Fruit fly (Drosophila melanogaster) whole organism, embryonic: ENCODE data around the gene Crg-1.

Source experiments
- Awh ChIP-seq: fragments of 200-800 bp; sonication (Bioruptor generic); IDR thresholded peaks from 2 replicates; pipeline ENCODE4, ENCODE4 v1.3.6; 2022; ENCODE audit warnings: missing biosample characterization, missing genetic modification characterization
- Bteb2 ChIP-seq: fragments of 200-800 bp; sonication (Bioruptor generic); optimal IDR thresholded peaks from 2 replicates; lab custom pipeline; 2016; ENCODE audit warnings: missing biosample characterization, missing genetic modification characterization
- CG10321 ChIP-seq: fragments of 200-800 bp; sonication (Bioruptor generic); IDR thresholded peaks from 2 replicates; pipeline ENCODE4 v1.3.6; 2022; ENCODE audit warnings: missing biosample characterization, missing genetic modification characterization
- CG10654 ChIP-seq: fragments of 200-800 bp; sonication (Bioruptor generic); optimal IDR thresholded peaks from 2 replicates; lab custom pipeline; 2016; ENCODE audit warnings: missing biosample characterization, missing genetic modification characterization
- CG11723 ChIP-seq: fragments of 200-800 bp; sonication (Bioruptor generic); optimal IDR thresholded peaks from 2 replicates; lab custom pipeline; 2017; ENCODE audit warnings: missing biosample characterization, mild to moderate bottlenecking, missing genetic modification characterization
- CG12104 ChIP-seq: fragments of 200-800 bp; sonication (Bioruptor generic); optimal IDR thresholded peaks from 3 replicates; lab custom pipeline; 2016; ENCODE audit warnings: missing biosample characterization, missing genetic modification characterization
- CG12219 ChIP-seq: fragments of 200-800 bp; sonication (Bioruptor generic); optimal IDR thresholded peaks from 3 replicates; lab custom pipeline; 2018; ENCODE audit warnings: missing biosample characterization, mild to moderate bottlenecking, missing genetic modification characterization
- CG1233 ChIP-seq: fragments of 200-800 bp; sonication (Bioruptor generic); optimal IDR thresholded peaks from 4 replicates; lab custom pipeline; 2018; ENCODE audit warnings: missing biosample characterization, mild to moderate bottlenecking, missing genetic modification characterization
- CG13123 ChIP-seq: fragments of 200-800 bp; sonication (Bioruptor generic); optimal IDR thresholded peaks from 2 replicates; lab custom pipeline; 2016; ENCODE audit warnings: missing biosample characterization, missing genetic modification characterization
- CG13894 ChIP-seq: fragments of 200-800 bp; sonication (Bioruptor generic); optimal IDR thresholded peaks from 3 replicates; lab custom pipeline; 2018; ENCODE audit warnings: missing biosample characterization, mild to moderate bottlenecking, missing genetic modification characterization, moderate library complexity
- CG14014 ChIP-seq: fragments of 200-800 bp; sonication (Bioruptor generic); IDR thresholded peaks from 2 replicates; pipeline ENCODE4 v1.3.6; 2022; ENCODE audit warnings: missing biosample characterization, missing genetic modification characterization
- CG15011 ChIP-seq: fragments of 200-800 bp; sonication (Bioruptor generic); optimal IDR thresholded peaks from 3 replicates; lab custom pipeline; 2018; ENCODE audit warnings: missing biosample characterization, mild to moderate bottlenecking, missing genetic modification characterization
- CG1602 ChIP-seq: fragments of 200-800 bp; sonication (Bioruptor generic); optimal IDR thresholded peaks from 3 replicates; lab custom pipeline; 2016; ENCODE audit warnings: missing biosample characterization, missing genetic modification characterization
- CG17328 ChIP-seq: fragments of 200-800 bp; sonication (Bioruptor generic); IDR thresholded peaks from 2 replicates; pipeline ENCODE4 v1.3.6; 2022; ENCODE audit warnings: missing biosample characterization, missing genetic modification characterization
- CG17361 ChIP-seq: fragments of 200-800 bp; sonication (Bioruptor generic); IDR thresholded peaks from 3 replicates; pipeline ENCODE4 v1.3.6; 2022; ENCODE audit warnings: missing biosample characterization, missing genetic modification characterization
- CG17612 ChIP-seq: fragments of 200-800 bp; sonication (Bioruptor generic); IDR thresholded peaks from 2 replicates; pipeline ENCODE4 v1.3.6; 2022; ENCODE audit warnings: missing biosample characterization, missing genetic modification characterization
- CG18764 ChIP-seq: fragments of 200-800 bp; sonication (Bioruptor generic); optimal IDR thresholded peaks from 3 replicates; lab custom pipeline; 2016; ENCODE audit warnings: missing biosample characterization, missing genetic modification characterization
- CG31365 ChIP-seq: fragments of 200-800 bp; sonication (Bioruptor generic); optimal IDR thresholded peaks from 2 replicates; lab custom pipeline; 2018; ENCODE audit warnings: missing biosample characterization, mild to moderate bottlenecking, missing genetic modification characterization
- CG4707 ChIP-seq: fragments of 200-800 bp; sonication (Bioruptor generic); optimal IDR thresholded peaks from 2 replicates; lab custom pipeline; 2018; ENCODE audit warnings: missing biosample characterization, mild to moderate bottlenecking, missing genetic modification characterization, moderate library complexity
- CG6254 ChIP-seq: fragments of 200-800 bp; sonication (Bioruptor generic); optimal IDR thresholded peaks from 3 replicates; lab custom pipeline; 2017; ENCODE audit warnings: mild to moderate bottlenecking, missing biosample characterization, missing genetic modification reagents, missing genetic modification characterization
- CG6791 ChIP-seq: fragments of 200-800 bp; sonication (Bioruptor generic); IDR thresholded peaks from 3 replicates; pipeline ENCODE4 v1.3.6; 2022; ENCODE audit warnings: missing biosample characterization, missing genetic modification characterization; ENCODE audit not compliant: partially characterized antibody
- CG6813 ChIP-seq: fragments of 200-800 bp; sonication (Bioruptor generic); optimal IDR thresholded peaks from 2 replicates; lab custom pipeline; 2017; ENCODE audit warnings: missing biosample characterization, missing genetic modification characterization, mild to moderate bottlenecking, moderate library complexity, missing genetic modification reagents
- CG6854 ChIP-seq: fragments of 200-800 bp; sonication (Bioruptor generic); optimal IDR thresholded peaks from 3 replicates; lab custom pipeline; 2017; ENCODE audit warnings: missing biosample characterization, mild to moderate bottlenecking, missing genetic modification characterization
- CG7839 ChIP-seq: fragments of 200-800 bp; sonication (Bioruptor generic); optimal IDR thresholded peaks from 3 replicates; lab custom pipeline; 2018; ENCODE audit warnings: missing biosample characterization, mild to moderate bottlenecking, missing genetic modification characterization, moderate library complexity
- CG7987 ChIP-seq: fragments of 200-800 bp; sonication (Bioruptor generic); optimal IDR thresholded peaks from 2 replicates; lab custom pipeline; 2018; ENCODE audit warnings: missing biosample characterization, mild to moderate bottlenecking, missing genetic modification characterization, moderate library complexity
- CG8388 ChIP-seq: fragments of 200-800 bp; sonication (Bioruptor generic); optimal IDR thresholded peaks from 2 replicates; lab custom pipeline; 2019; ENCODE audit warnings: missing biosample characterization, mild to moderate bottlenecking, missing genetic modification characterization, moderate library complexity
- CHES-1-like ChIP-seq: fragments of 200-800 bp; sonication (Bioruptor generic); optimal IDR thresholded peaks from 2 replicates; lab custom pipeline; 2016; ENCODE audit warnings: missing biosample characterization, missing genetic modification characterization
- Deaf1 ChIP-seq: fragments of 200-800 bp; optimal IDR thresholded peaks from 3 replicates; lab custom pipeline; 2019; ENCODE audit warnings: missing biosample characterization, mild to moderate bottlenecking, missing genetic modification characterization, moderate library complexity
- Fer1 ChIP-seq: fragments of 200-800 bp; sonication (Bioruptor generic); optimal IDR thresholded peaks from 2 replicates; lab custom pipeline; 2017; ENCODE audit warnings: missing biosample characterization, mild to moderate bottlenecking, missing genetic modification characterization
- HHEX ChIP-seq: fragments of 200-800 bp; sonication (Bioruptor generic); optimal IDR thresholded peaks from 3 replicates; lab custom pipeline; 2017; ENCODE audit warnings: missing biosample characterization, mild to moderate bottlenecking, missing genetic modification characterization, missing genetic modification reagents
- MBD-R2 ChIP-seq: fragments of 200-800 bp; sonication (Bioruptor generic); IDR thresholded peaks from 2 replicates; pipeline ENCODE4 v1.3.6; 2022; ENCODE audit warnings: missing biosample characterization, missing genetic modification characterization
- Neu2 ChIP-seq: fragments of 200-800 bp; sonication (Bioruptor generic); optimal IDR thresholded peaks from 3 replicates; lab custom pipeline; 2016; ENCODE audit warnings: missing biosample characterization, missing genetic modification characterization, borderline replicate concordance
- NfI ChIP-seq: fragments of 200-800 bp; sonication (Bioruptor generic); optimal IDR thresholded peaks from 3 replicates; lab custom pipeline; 2018; ENCODE audit warnings: missing biosample characterization, mild to moderate bottlenecking, missing genetic modification characterization, moderate library complexity
- Six4 ChIP-seq: fragments of 200-800 bp; sonication (Bioruptor generic); optimal IDR thresholded peaks from 2 replicates; lab custom pipeline; 2016; ENCODE audit warnings: missing biosample characterization, missing genetic modification characterization
- ab ChIP-seq: fragments of 200-800 bp; sonication (Bioruptor generic); optimal IDR thresholded peaks from 2 replicates; lab custom pipeline; 2016; ENCODE audit warnings: missing biosample characterization, missing genetic modification characterization
- crp ChIP-seq, 2 experiments: fragments of 200-800 bp; sonication (Bioruptor generic); optimal IDR thresholded peaks; 2 replicates in 1 of 2; 3 replicates in 1 of 2; lab custom pipeline; 2017; ENCODE audit warnings: missing biosample characterization in 2 of 2, missing genetic modification characterization in 2 of 2, mild to moderate bottlenecking in 1 of 2, moderate library complexity in 1 of 2
- da ChIP-seq: fragments of 200-800 bp; sonication (Bioruptor generic); optimal IDR thresholded peaks from 2 replicates; lab custom pipeline; 2016; ENCODE audit warnings: missing biosample characterization, missing genetic modification characterization
- eyg ChIP-seq: fragments of 200-800 bp; sonication (Bioruptor generic); optimal IDR thresholded peaks from 3 replicates; lab custom pipeline; 2016; ENCODE audit warnings: missing biosample characterization, missing genetic modification characterization
- fd64A ChIP-seq: fragments of 200-800 bp; sonication (Bioruptor generic); optimal IDR thresholded peaks from 3 replicates; lab custom pipeline; 2018; ENCODE audit warnings: missing biosample characterization, mild to moderate bottlenecking, missing genetic modification characterization
- grn ChIP-seq: fragments of 200-800 bp; sonication (Bioruptor generic); optimal IDR thresholded peaks from 3 replicates; lab custom pipeline; 2017; ENCODE audit warnings: missing biosample characterization, missing genetic modification characterization
- her ChIP-seq: fragments of 200-800 bp; sonication (Bioruptor generic); optimal IDR thresholded peaks from 2 replicates; lab custom pipeline; 2016; ENCODE audit warnings: missing biosample characterization, missing genetic modification characterization
- hkb ChIP-seq, 2 experiments: fragments of 200-800 bp in 1 of 2; fragments of >200 bp in 1 of 2; sonication (Bioruptor generic) in 1 of 2; IDR thresholded peaks in 1 of 2; optimal IDR thresholded peaks in 1 of 2; 2 replicates each; pipeline versions ENCODE4 v1.3.6 to Lab custom; 2017 to 2022; ENCODE audit warnings: missing biosample characterization in 1 of 2, missing genetic modification characterization in 1 of 2
- kah ChIP-seq: fragments of 200-800 bp; sonication (Bioruptor generic); optimal IDR thresholded peaks from 2 replicates; lab custom pipeline; 2018; ENCODE audit warnings: missing biosample characterization, mild to moderate bottlenecking, missing genetic modification characterization
- pum ChIP-seq: fragments of 200-800 bp; sonication (Bioruptor generic); optimal IDR thresholded peaks from 2 replicates; lab custom pipeline; 2016; ENCODE audit warnings: missing biosample characterization, missing genetic modification characterization
- sens-2 ChIP-seq: fragments of 200-800 bp; sonication (Bioruptor generic); IDR thresholded peaks from 2 replicates; pipeline ENCODE4 v1.3.6; 2022; ENCODE audit warnings: missing biosample characterization, missing genetic modification characterization
- slp2 ChIP-seq: fragments of 200-800 bp; sonication (Bioruptor generic); optimal IDR thresholded peaks from 2 replicates; lab custom pipeline; 2016; ENCODE audit warnings: missing biosample characterization, missing genetic modification characterization
- stc ChIP-seq: fragments of 200-800 bp; sonication (Bioruptor generic); IDR thresholded peaks from 2 replicates; pipeline ENCODE4 v1.3.6; 2022; ENCODE audit warnings: missing biosample characterization, missing genetic modification characterization
- ttk ChIP-seq: fragments of 200-800 bp; sonication (Bioruptor generic); IDR thresholded peaks from 2 replicates; pipeline ENCODE4 v2.1.2; 2022; ENCODE audit warnings: missing biosample characterization, missing genetic modification characterization
- usp ChIP-seq: fragments of >200 bp; optimal IDR thresholded peaks from 2 replicates; lab custom pipeline; 2017; ENCODE audit warnings: missing biosample characterization, missing genetic modification characterization
- vvl ChIP-seq: fragments of 200-800 bp; sonication (Bioruptor generic); IDR thresholded peaks from 2 replicates; pipeline ENCODE4 v1.3.6; 2022; ENCODE audit warnings: missing biosample characterization, missing genetic modification characterization

The Crg-1 gene

DNA sequence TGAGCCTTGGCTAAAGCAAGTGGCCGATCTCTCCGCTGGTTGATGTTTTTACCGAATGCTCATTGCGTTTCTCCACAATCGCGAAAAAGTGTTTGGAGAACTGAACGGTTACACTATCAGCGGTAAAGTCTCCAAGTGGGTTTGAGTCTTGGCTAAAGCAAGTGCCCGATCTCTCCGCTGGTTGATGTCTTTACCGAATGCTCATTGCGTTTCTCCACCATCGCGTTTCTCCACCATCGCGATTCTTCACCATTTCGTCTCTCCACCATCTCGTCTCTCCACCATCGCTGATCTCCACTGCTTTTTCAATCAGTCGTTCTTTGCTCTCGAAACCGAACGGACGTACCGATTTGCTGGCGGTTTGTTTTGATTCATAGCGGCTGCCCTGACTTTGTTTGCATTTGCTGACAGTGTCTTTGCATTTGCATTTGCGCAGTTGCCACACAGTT is 18.3 kb downstream of the Crg-1 start, which contains the start of gene ec (continued):
- no peak for TF ChIP-seq CG14014 (GFP tag; lab: Robert Waterston, UW)
- peak; percentile 36 for TF ChIP-seq HHEX
- TF ChIP-seq CG17328 (GFP tag; lab: Robert Waterston, UW) = peak; percentile 42
- peak; percentile 66 for TF ChIP-seq kah (GFP tag; lab: Kevin White, UChicago)
- TF ChIP-seq slp2 (GFP tag; lab: Kevin White, UChicago) = no peak
- peak; percentile 80 for TF ChIP-seq CG31365
- TF ChIP-seq CG7839 (tag; lab: Kevin White, UChicago) = peak; percentile 21
- TF ChIP-seq CG7987 = peak; percentile 52
- no peak for TF ChIP-seq Bteb2 (GFP tag; lab: Kevin White, UChicago)
- no peak for TF ChIP-seq usp (GFP tag; lab: Kevin White, UChicago)
- no peak for TF ChIP-seq CG12219 (GFP tag; lab: Kevin White, UChicago)
- TF ChIP-seq sens-2 = no peak
- no peak for TF ChIP-seq CG10321 (GFP tag; lab: Robert Waterston, UW)
- peak; percentile 54 for TF ChIP-seq Fer1
- peak; percentile 43; the same call in 1 of the 3 replicates for TF ChIP-seq CG6791
- no peak for TF ChIP-seq CG11723 (GFP tag; lab: Kevin White, UChicago)
- no peak for TF ChIP-seq Neu2 (GFP tag; lab: Kevin White, UChicago)
- peak; percentile 43 for TF ChIP-seq CG4707
- peak; percentile 52 for TF ChIP-seq her
- TF ChIP-seq eyg (GFP tag; lab: Kevin White, UChicago) = no peak
- TF ChIP-seq CG17361 (GFP tag; lab: Robert Waterston, UW) = no peak
- TF ChIP-seq CG10654 (GFP tag; lab: Kevin White, UChicago) = no peak
- peak; percentile 24 for TF ChIP-seq CHES-1-like (GFP tag; lab: Kevin White, UChicago)
- no peak; the same call in 1 of the 2 replicates for TF ChIP-seq stc (GFP tag; lab: Robert Waterston, UW)
- no peak for TF ChIP-seq CG6854 (GFP tag; lab: Kevin White, UChicago)
- TF ChIP-seq ttk (GFP tag; lab: Robert Waterston, UW) = no peak
- no peak for TF ChIP-seq CG17612 (GFP tag; lab: Robert Waterston, UW)
- peak; percentile 28 for TF ChIP-seq CG6813 (GFP tag; lab: Kevin White, UChicago)
- TF ChIP-seq CG1233 (GFP tag; lab: Kevin White, UChicago) = peak; percentile 5
- TF ChIP-seq CG6254 (GFP tag; lab: Kevin White, UChicago) = no peak
- TF ChIP-seq CG13123 = no peak
- TF ChIP-seq CG1602 (GFP tag; lab: Kevin White, UChicago) = no peak
- peak; percentile 66 for TF ChIP-seq Deaf1 (tag; lab: Kevin White, UChicago)
- TF ChIP-seq MBD-R2 = peak; percentile 52; the same call in 1 of the 2 replicates
- TF ChIP-seq CG18764 (GFP tag; lab: Kevin White, UChicago) = no peak
- TF ChIP-seq vvl (GFP tag; lab: Robert Waterston, UW) = peak; percentile 71; the same call in 1 of the 2 replicates
- TF ChIP-seq crp (GFP tag; optimal IDR thresholded peaks at IDR 0.05; lab: Kevin White, UChicago) = no peak
- TF ChIP-seq hkb (optimal IDR thresholded peaks at IDR 0.05; lab: Kevin White, UChicago) = peak; percentile 91
- no peak; the same call in 1 of the 2 replicates for TF ChIP-seq hkb (GFP tag; IDR thresholded peaks at IDR 0.05; lab: Robert Waterston, UW)
- no peak for TF ChIP-seq da (GFP tag; lab: Kevin White, UChicago)
- no peak for TF ChIP-seq NfI
- TF ChIP-seq Awh = peak; percentile 18; the same call in 1 of the 2 replicates
- no peak for TF ChIP-seq fd64A (GFP tag; lab: Kevin White, UChicago)
- TF ChIP-seq CG15011 = no peak
- peak; percentile 26 for TF ChIP-seq CG13894 (tag; lab: Kevin White, UChicago)
- TF ChIP-seq pum (GFP tag; lab: Kevin White, UChicago) = no peak
- peak; percentile 2 for TF ChIP-seq grn (GFP tag; lab: Kevin White, UChicago)
- TF ChIP-seq ab (GFP tag; lab: Kevin White, UChicago) = no peak
- no peak for TF ChIP-seq CG12104 (GFP tag; lab: Kevin White, UChicago)
- TF ChIP-seq Six4 = no peak
- no peak for TF ChIP-seq CG8388 (GFP tag; lab: Kevin White, UChicago)
